Fruit fly (Drosophila melanogaster): ENCODE measurements around the gene Eip78C.

DNA sequence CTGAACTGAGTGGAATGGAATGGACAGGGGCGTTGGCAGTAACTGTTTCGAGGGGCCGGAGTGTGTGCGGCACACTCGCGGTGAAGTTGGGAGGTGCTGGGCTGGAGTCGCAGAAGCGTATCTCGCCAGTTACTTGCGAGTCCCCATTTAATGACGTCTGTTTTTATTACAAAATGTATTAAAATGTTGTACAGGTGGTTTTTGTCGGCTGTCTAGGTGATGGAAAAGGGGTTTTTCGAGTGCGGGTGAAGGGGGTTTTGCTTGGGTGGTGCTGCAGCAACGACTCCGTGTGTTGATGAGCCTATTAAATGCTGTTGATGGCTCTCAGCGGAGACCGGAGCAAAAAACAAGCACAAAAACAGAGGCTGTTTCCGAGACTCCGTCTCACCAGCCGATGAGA is 25.0 kb downstream of the Eip78C start:
- no peak for TF ChIP-seq ara (GFP tag; IDR thresholded peaks at IDR 0.05)
- TF ChIP-seq tna (GFP tag; IDR thresholded peaks at IDR 0.05; ENCODE audit: partially characterized antibody): no peak
- TF ChIP-seq wor (GFP tag; IDR thresholded peaks at IDR 0.05): no peak
- no peak for TF ChIP-seq CG10274 (GFP tag; optimal IDR thresholded peaks at IDR 0.05)
- TF ChIP-seq CG2712 (tag; optimal IDR thresholded peaks at IDR 0.05): no peak
- TF ChIP-seq Nf-YA (GFP tag; IDR thresholded peaks at IDR 0.05): no peak
- peak; percentile 14 for TF ChIP-seq ind (GFP tag; optimal IDR thresholded peaks at IDR 0.05)
- TF ChIP-seq Lhr (GFP tag; optimal IDR thresholded peaks at IDR 0.05): no peak
- peak; percentile 8 for TF ChIP-seq scrt (GFP tag; optimal IDR thresholded peaks at IDR 0.05)
- TF ChIP-seq Stat92E (GFP tag; optimal IDR thresholded peaks at IDR 0.05): no peak
- TF ChIP-seq dimm (GFP tag; IDR thresholded peaks at IDR 0.05): no peak
- no peak for TF ChIP-seq Bgb (GFP tag; IDR thresholded peaks at IDR 0.05; ENCODE audit: partially characterized antibody)

Measured in whole organism, embryonic.